Worm (Caenorhabditis elegans): ENCODE data around the gene aexr-1.

aexr-1 gene

DNA sequence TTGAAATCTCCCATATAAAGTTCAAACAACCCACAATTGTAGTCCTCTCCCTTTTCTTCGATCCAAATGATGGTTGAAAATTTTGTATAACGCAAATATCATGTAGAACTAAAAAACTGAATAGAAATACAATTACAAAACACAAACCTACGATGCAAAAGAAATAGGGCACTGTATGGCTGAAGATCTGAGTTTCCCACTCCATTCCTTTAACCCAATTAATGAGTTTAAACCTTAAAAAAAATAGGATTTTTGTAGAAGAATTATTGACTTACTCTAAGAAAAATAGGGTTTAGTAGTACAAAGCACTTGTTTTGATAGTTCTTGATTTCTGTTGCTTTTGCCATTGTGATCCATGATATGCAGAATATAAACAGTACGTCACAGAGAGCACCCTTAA, 51.7 kb downstream of the aexr-1 start:
- TF ChIP-seq lin-39 (tag; optimal IDR thresholded peaks at IDR 0.05) (no peak), elt-1 (tag; optimal IDR thresholded peaks at IDR 0.05) (no peak), unc-39 (tag; optimal IDR thresholded peaks at IDR 0.05) (no peak), nfya-1 (tag; optimal IDR thresholded peaks at IDR 0.05; ENCODE audit: insufficient read depth) (no peak), mdl-1 (tag; optimal IDR thresholded peaks at IDR 0.05) (no peak), egl-5 (tag; optimal IDR thresholded peaks at IDR 0.05) (no peak), unc-62 (GFP tag; optimal IDR thresholded peaks at IDR 0.05) (no peak), mml-1 (tag; optimal IDR thresholded peaks at IDR 0.05) (no peak), lsy-12 (tag; optimal IDR thresholded peaks at IDR 0.05) (no peak), pha-4 (tag; optimal IDR thresholded peaks at IDR 0.05) (no peak), hmg-11 (tag; optimal IDR thresholded peaks at IDR 0.05) (no peak), fkh-10 (GFP tag; optimal IDR thresholded peaks at IDR 0.05) (no peak), nhr-28 (tag; optimal IDR thresholded peaks at IDR 0.05) (no peak), eor-1 (tag; optimal IDR thresholded peaks at IDR 0.05) (no peak), R02D3.7 (tag; optimal IDR thresholded peaks at IDR 0.05) (no peak), skn-1 (tag; optimal IDR thresholded peaks at IDR 0.05) (no peak)
